Worm (Caenorhabditis elegans) whole organism, midembryonic: Measurements from ENCODE around the gene zmp-5.

Source experiments
- T22C8.4 ChIP-seq: fragments of 200-800 bp; sonication (Bioruptor generic); IDR thresholded peaks from 2 replicates; pipeline ENCODE4 v1.3.6; 2022; ENCODE audit warnings: missing genetic modification characterization, missing compliant biosample characterization
- cog-1 ChIP-seq: sonication (generic microtip); optimal IDR thresholded peaks from 2 replicates; lab custom pipeline; 2016; ENCODE audit warnings: missing genetic modification characterization, missing compliant biosample characterization
- flt-1 ChIP-seq: fragments of 200-800 bp; sonication (Bioruptor generic); IDR thresholded peaks from 2 replicates; pipeline ENCODE4 v1.3.6; 2022; ENCODE audit warnings: missing genetic modification characterization, missing compliant biosample characterization
- klf-2 ChIP-seq: fragments of 200-800 bp; sonication (Bioruptor generic); conservative IDR thresholded peaks from 2 replicates; pipeline ENCODE4 v1.3.6; 2022; ENCODE audit warnings: missing genetic modification reagents, missing genetic modification characterization, missing compliant biosample characterization
- med-1 ChIP-seq: sonication (generic microtip); optimal IDR thresholded peaks from 2 replicates; lab custom pipeline; 2017; ENCODE audit warnings: missing genetic modification characterization, mild to moderate bottlenecking, missing compliant biosample characterization, antibody characterized with exemption, missing genetic modification reagents; ENCODE audit not compliant: insufficient read depth
- tab-1 ChIP-seq: fragments of 200-800 bp; sonication (Bioruptor generic); IDR thresholded peaks from 2 replicates; pipeline ENCODE4 v1.3.6; 2022; ENCODE audit warnings: missing genetic modification characterization, missing compliant biosample characterization
- ztf-23 ChIP-seq: fragments of 200-800 bp; sonication (Bioruptor generic); IDR thresholded peaks from 2 replicates; pipeline ENCODE4 v1.3.6; 2022; ENCODE audit warnings: missing genetic modification reagents, missing genetic modification characterization, missing compliant biosample characterization
- ztf-29 ChIP-seq: fragments of 200-800 bp; sonication (Bioruptor generic); IDR thresholded peaks from 2 replicates; pipeline ENCODE4 v1.3.6; 2022; ENCODE audit warnings: missing genetic modification reagents, missing genetic modification characterization, missing compliant biosample characterization

DNA sequence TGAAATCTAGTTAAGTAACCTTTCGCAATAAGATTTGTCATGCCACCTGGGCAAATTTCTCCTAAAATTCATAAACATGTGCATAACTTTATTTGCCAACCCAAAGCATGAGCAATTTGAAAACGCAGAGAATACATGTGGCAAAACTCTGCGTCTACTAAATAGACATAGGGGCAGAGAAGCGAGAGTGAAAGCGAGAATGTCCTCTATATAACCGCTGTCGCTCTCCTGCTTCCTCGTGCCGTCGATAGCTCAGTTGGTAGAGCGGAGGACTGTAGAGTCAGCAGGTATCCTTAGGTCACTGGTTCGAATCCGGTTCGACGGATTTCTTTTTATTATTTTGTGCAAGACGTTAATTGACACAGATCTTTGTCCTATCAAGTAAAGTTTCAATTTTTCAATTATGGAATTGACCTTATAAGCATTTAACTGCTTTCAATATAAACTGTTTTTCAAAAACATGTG is 18.1 kb downstream of the zmp-5 start:
- peak; percentile 99 for TF ChIP-seq tab-1
- peak; percentile 88 for TF ChIP-seq cog-1 (tag; lab: Kevin White, UChicago)
- peak; percentile 98 for TF ChIP-seq flt-1 (GFP tag; lab: Robert Waterston, UW)
- peak; percentile 97 for TF ChIP-seq klf-2 (GFP tag; lab: Robert Waterston, UW)
- peak; percentile 95 for TF ChIP-seq ztf-29 (GFP tag; lab: Robert Waterston, UW)
- peak; percentile 97 for TF ChIP-seq ztf-23 (GFP tag; lab: Robert Waterston, UW)
- peak; percentile 96 for TF ChIP-seq T22C8.4
- peak; percentile 88 for TF ChIP-seq med-1
